Worm (Caenorhabditis elegans): Measurements from ENCODE around the gene gpcp-1.

ce11 chrX:3091119-3091746, 19.2 kb downstream of the gpcp-1 start:
- no peak for TF ChIP-seq lsy-2 (tag; optimal IDR thresholded peaks at IDR 0.05)
- no peak for TF ChIP-seq blmp-1 (tag; optimal IDR thresholded peaks at IDR 0.05)

Measured in whole organism, mixed stage, embryonic.